Worm (Caenorhabditis elegans): Measurements from ENCODE around the gene C45B2.3.

Gene C45B2.3

ce11 chrX:6041995-6042481 is 40.7 kb upstream of the C45B2.3 start (continued):
- TF ChIP-seq mml-1 (tag; optimal IDR thresholded peaks at IDR 0.05), result no peak
- TF ChIP-seq jun-1 (tag; optimal IDR thresholded peaks at IDR 0.05), result peak; percentile 92
- no peak for TF ChIP-seq nhr-77 (tag; optimal IDR thresholded peaks at IDR 0.05)
- no peak for TF ChIP-seq nhr-76 (tag; optimal IDR thresholded peaks at IDR 0.05)
- no peak for TF ChIP-seq nhr-28 (tag; optimal IDR thresholded peaks at IDR 0.05)
- peak; percentile 21 for TF ChIP-seq tbx-2 (tag; optimal IDR thresholded peaks at IDR 0.05)
- peak; percentile 95 for TF ChIP-seq nfya-1 (tag; optimal IDR thresholded peaks at IDR 0.05; ENCODE audit: insufficient read depth)
- peak; percentile 48 for TF ChIP-seq nhr-43 (tag; optimal IDR thresholded peaks at IDR 0.05; ENCODE audit: poor library complexity, severe bottlenecking)
- no peak for TF ChIP-seq ceh-16 (tag; optimal IDR thresholded peaks at IDR 0.05)
- TF ChIP-seq nhr-237 (tag; optimal IDR thresholded peaks at IDR 0.05), result no peak
- peak; percentile 21 for TF ChIP-seq R02D3.7 (tag; optimal IDR thresholded peaks at IDR 0.05)

- TF ChIP-seq elt-2 (tag; optimal IDR thresholded peaks at IDR 0.05) (peak; percentile 8), jun-1 (tag; optimal IDR thresholded peaks at IDR 0.05) (peak; percentile 37), nhr-67 (tag; optimal IDR thresholded peaks at IDR 0.05) (no peak), daf-12 (tag; optimal IDR thresholded peaks at IDR 0.05) (no peak), tbx-2 (tag; optimal IDR thresholded peaks at IDR 0.05) (no peak), pha-4 (tag; optimal IDR thresholded peaks at IDR 0.05) (peak; percentile 79), nhr-76 (tag; optimal IDR thresholded peaks at IDR 0.05) (no peak), nhr-11 (tag; optimal IDR thresholded peaks at IDR 0.05) (no peak), ceh-82 (tag; optimal IDR thresholded peaks at IDR 0.05) (no peak), nhr-23 (tag; optimal IDR thresholded peaks at IDR 0.05) (no peak), ceh-28 (tag; optimal IDR thresholded peaks at IDR 0.05) (no peak), sea-2 (GFP tag; optimal IDR thresholded peaks at IDR 0.05) (no peak), nhr-25 (tag; optimal IDR thresholded peaks at IDR 0.05) (no peak)
Observed at ce11 chrX:6043283-6043682, 39.5 kb upstream of the C45B2.3 start.

- TF ChIP-seq ceh-16 (tag; optimal IDR thresholded peaks at IDR 0.05), result no peak
- TF ChIP-seq nhr-67 (tag; optimal IDR thresholded peaks at IDR 0.05), result no peak
- TF ChIP-seq nhr-77 (tag; optimal IDR thresholded peaks at IDR 0.05), result no peak
- no peak for TF ChIP-seq fos-1 (tag; optimal IDR thresholded peaks at IDR 0.05)
- TF ChIP-seq pqm-1 (tag; optimal IDR thresholded peaks at IDR 0.05), result no peak
- TF ChIP-seq lin-39 (tag; optimal IDR thresholded peaks at IDR 0.05), result no peak
- no peak for TF ChIP-seq nhr-237 (tag; optimal IDR thresholded peaks at IDR 0.05)
- no peak for TF ChIP-seq fkh-10 (GFP tag; optimal IDR thresholded peaks at IDR 0.05)
- TF ChIP-seq nhr-76 (tag; optimal IDR thresholded peaks at IDR 0.05), result no peak
- TF ChIP-seq tbx-2 (tag; optimal IDR thresholded peaks at IDR 0.05), result no peak
- no peak for TF ChIP-seq daf-12 (tag; optimal IDR thresholded peaks at IDR 0.05)
- TF ChIP-seq elt-3 (tag; optimal IDR thresholded peaks at IDR 0.05), result no peak
- TF ChIP-seq egl-27 (tag; optimal IDR thresholded peaks at IDR 0.05), result no peak
- no peak for TF ChIP-seq fkh-2 (tag; optimal IDR thresholded peaks at IDR 0.05)
- no peak for TF ChIP-seq nhr-25 (tag; optimal IDR thresholded peaks at IDR 0.05)
- no peak for TF ChIP-seq skn-1 (tag; optimal IDR thresholded peaks at IDR 0.05)
- no peak for TF ChIP-seq ztf-4 (tag; optimal IDR thresholded peaks at IDR 0.05)
- no peak for TF ChIP-seq nhr-43 (tag; optimal IDR thresholded peaks at IDR 0.05; ENCODE audit: poor library complexity, severe bottlenecking)
- TF ChIP-seq aly-2 (tag; optimal IDR thresholded peaks at IDR 0.05), result no peak
- TF ChIP-seq jun-1 (tag; optimal IDR thresholded peaks at IDR 0.05), result no peak
Observed at ce11 chrX:6048508-6048907, 34.3 kb upstream of the C45B2.3 start, which contains the start of gene pak-1. TSS of gene pak-1 (minus strand) at chrX:6048608.

ce11 chrX:6050078-6050477 is 32.7 kb upstream of the C45B2.3 start:
- TF ChIP-seq ceh-28 (tag; optimal IDR thresholded peaks at IDR 0.05) (peak; percentile 80), fkh-10 (GFP tag; optimal IDR thresholded peaks at IDR 0.05) (no peak), nhr-23 (tag; optimal IDR thresholded peaks at IDR 0.05) (peak; percentile 68), fos-1 (tag; optimal IDR thresholded peaks at IDR 0.05) (no peak), ama-1 (optimal IDR thresholded peaks at IDR 0.05) (no peak), mml-1 (tag; optimal IDR thresholded peaks at IDR 0.05) (no peak), nhr-43 (tag; optimal IDR thresholded peaks at IDR 0.05; ENCODE audit: poor library complexity, severe bottlenecking) (no peak), nhr-76 (tag; optimal IDR thresholded peaks at IDR 0.05) (no peak), nhr-12 (tag; optimal IDR thresholded peaks at IDR 0.05) (no peak), elt-3 (tag; optimal IDR thresholded peaks at IDR 0.05) (peak in 1 of 3 experiments; percentile 87), unc-62 (GFP tag; optimal IDR thresholded peaks at IDR 0.05) (no peak), elt-2 (tag; optimal IDR thresholded peaks at IDR 0.05) (peak; percentile 56)

Data from whole organism, L3 larva.